Fruit fly (Drosophila melanogaster) whole organism, larva: Measurements from ENCODE around the gene CG42307.

Experiments used
- noc ChIP-seq: fragments of 200-800 bp; sonication (Bioruptor generic); optimal IDR thresholded peaks from 3 replicates; lab custom pipeline; 2019; ENCODE audit warnings: missing biosample characterization, mild to moderate bottlenecking, missing genetic modification characterization, moderate library complexity

CG42307 gene

dm6 chr3L:7349311-7349710, 20.4 kb downstream of the CG42307 start:
- TF ChIP-seq noc (tag; lab: Kevin White, UChicago): peak; percentile 45

dm6 chr3L:7356386-7357117, 27.6 kb downstream of the CG42307 start, which contains the start of gene CTCF:
Gene CTCF (minus strand): TSS chr3L:7356713.
- peak; percentile 10 for TF ChIP-seq noc (tag; lab: Kevin White, UChicago)

- TF ChIP-seq noc (tag; lab: Kevin White, UChicago): no peak
Measured at dm6 chr3L:7359827-7360323, 30.9 kb downstream of the CG42307 start, which contains the start of gene pst. Gene pst (minus strand): TSS chr3L:7360263.

dm6 chr3L:7360324-7360852, 31.5 kb downstream of the CG42307 start, which contains the start of gene Sec63:
Gene Sec63 (plus strand): TSS chr3L:7360561.
- no peak for TF ChIP-seq noc (tag; lab: Kevin White, UChicago)

dm6 chr3L:7361095-7361522, 32.2 kb downstream of the CG42307 start:
- peak; percentile 6 for TF ChIP-seq noc (tag; lab: Kevin White, UChicago)

- TF ChIP-seq noc (tag; lab: Kevin White, UChicago): no peak
Measured at dm6 chr3L:7364717-7365278, 35.9 kb downstream of the CG42307 start.

- TF ChIP-seq noc (tag; lab: Kevin White, UChicago): no peak
Measured at dm6 chr3L:7367798-7368678, 39.1 kb downstream of the CG42307 start.

- no peak for TF ChIP-seq noc (tag; lab: Kevin White, UChicago)
Measured at dm6 chr3L:7368934-7369333, 40.0 kb downstream of the CG42307 start, which contains the start of gene Sh3beta. Gene Sh3beta (minus strand): TSS chr3L:7369260.

dm6 chr3L:7369543-7369942, 40.6 kb downstream of the CG42307 start, which contains the start of gene akirin:
Gene akirin (plus strand): TSS chr3L:7369843.
- TF ChIP-seq noc (tag; lab: Kevin White, UChicago): no peak

- TF ChIP-seq noc (tag; lab: Kevin White, UChicago): peak; percentile 11
Measured at dm6 chr3L:7370231-7370882, 41.4 kb downstream of the CG42307 start.

dm6 chr3L:7371290-7371689, 42.4 kb downstream of the CG42307 start:
- TF ChIP-seq noc (tag; lab: Kevin White, UChicago): no peak

dm6 chr3L:7376151-7376550, 47.2 kb downstream of the CG42307 start:
- TF ChIP-seq noc (tag; lab: Kevin White, UChicago): no peak

dm6 chr3L:7376830-7377229, 47.9 kb downstream of the CG42307 start:
- no peak for TF ChIP-seq noc (tag; lab: Kevin White, UChicago)

- no peak for TF ChIP-seq noc (tag; lab: Kevin White, UChicago)
Measured at dm6 chr3L:7380395-7380794, 51.5 kb downstream of the CG42307 start.
